ENCODE assay signal across 3 fruit fly cellular contexts in genomic region chr3L:17498952-17499710, dm6.
A peak's percentile ranks its signal among the peaks of the same experiment; 100 is the strongest.
TF ChIP-seq lines count a peak whose summit lies in the region.

No protein-coding gene starts in this region.

- no peak for TF ChIP-seq CTCF in whole organism, embryonic (GFP tag; optimal IDR thresholded peaks at IDR 0.05; lab: Kevin White, UChicago)

TF ChIP-seq in whole organism, embryonic, 481 proteins besides CTCF, POLR2A, EP300 and RAD21:
- no peak for TF ChIP-seq CG33213 (GFP tag; optimal IDR thresholded peaks at IDR 0.05; lab: Kevin White, UChicago)
- peak; percentile 15 for TF ChIP-seq cg (GFP tag; optimal IDR thresholded peaks at IDR 0.05; lab: Kevin White, UChicago)
- TF ChIP-seq D (optimal IDR thresholded peaks at IDR 0.05; lab: Kevin White, UChicago), result no peak
- TF ChIP-seq D (GFP tag; optimal IDR thresholded peaks at IDR 0.05; lab: Kevin White, UChicago), result no peak
- peak; percentile 58; the same call in 1 of the 2 replicates for TF ChIP-seq CG7372 (GFP tag; IDR thresholded peaks at IDR 0.05; lab: Robert Waterston, UW)
- TF ChIP-seq CG16815 (GFP tag; optimal IDR thresholded peaks at IDR 0.05; lab: Kevin White, UChicago), result no peak

TF ChIP-seq in whole organism, prepupa, 60 proteins besides CTCF, POLR2A, EP300 and RAD21:
- no peak for TF ChIP-seq acj6 (GFP tag; optimal IDR thresholded peaks at IDR 0.05; lab: Kevin White, UChicago)
- TF ChIP-seq Eip78C (GFP tag; lab: Kevin White, UChicago), result peak; percentile 30
- TF ChIP-seq svp (GFP tag; lab: Kevin White, UChicago), result no peak
- no peak for TF ChIP-seq topi (GFP tag; optimal IDR thresholded peaks at IDR 0.05; lab: Kevin White, UChicago)
- TF ChIP-seq fd59A (GFP tag; optimal IDR thresholded peaks at IDR 0.05; lab: Kevin White, UChicago), result no peak
- TF ChIP-seq CG6808 (GFP tag; optimal IDR thresholded peaks at IDR 0.05; lab: Kevin White, UChicago), result no peak
- TF ChIP-seq CG7368 (GFP tag; optimal IDR thresholded peaks at IDR 0.05; lab: Kevin White, UChicago), result no peak
- TF ChIP-seq CG6276 (GFP tag; optimal IDR thresholded peaks at IDR 0.05; lab: Kevin White, UChicago), result no peak
- TF ChIP-seq CG16779 (tag; optimal IDR thresholded peaks at IDR 0.05; lab: Kevin White, UChicago), result no peak
- TF ChIP-seq CG8119 (GFP tag; IDR thresholded peaks at IDR 0.05; lab: Robert Waterston, UW), result peak; percentile 50; the same call in 2 of the 3 replicates
- no peak for TF ChIP-seq Sox14 (GFP tag; optimal IDR thresholded peaks at IDR 0.05; lab: Kevin White, UChicago)
- 0 out of 3 replicates have a peak, but pooled peaks have one; percentile 5 for TF ChIP-seq CG6163 (GFP tag; IDR thresholded peaks at IDR 0.05; lab: Robert Waterston, UW)
- no peak for TF ChIP-seq CG8319 (GFP tag; optimal IDR thresholded peaks at IDR 0.05; lab: Kevin White, UChicago)
- TF ChIP-seq Ets21C (GFP tag; optimal IDR thresholded peaks at IDR 0.05; lab: Kevin White, UChicago), result no peak
- TF ChIP-seq fd85E (GFP tag; optimal IDR thresholded peaks at IDR 0.05; lab: Kevin White, UChicago), result no peak
- peak; percentile 6 for TF ChIP-seq Lpt (GFP tag; optimal IDR thresholded peaks at IDR 0.05; lab: Kevin White, UChicago)
- no peak for TF ChIP-seq lz (GFP tag; optimal IDR thresholded peaks at IDR 0.05; lab: Kevin White, UChicago)
- no peak for TF ChIP-seq CG10631 (GFP tag; optimal IDR thresholded peaks at IDR 0.05; lab: Kevin White, UChicago)
- peak; percentile 58 for TF ChIP-seq CG15336 (GFP tag; IDR thresholded peaks at IDR 0.05; lab: Robert Waterston, UW)
- TF ChIP-seq spab (GFP tag; optimal IDR thresholded peaks at IDR 0.05; lab: Kevin White, UChicago), result no peak
- TF ChIP-seq eg (GFP tag; IDR thresholded peaks at IDR 0.05; lab: Robert Waterston, UW), result no peak; the same call in 2 of the 3 replicates
- TF ChIP-seq Hr4 (GFP tag; optimal IDR thresholded peaks at IDR 0.05; lab: Kevin White, UChicago), result peak; percentile 39
- 0 out of 2 replicates have a peak, but pooled peaks have one; percentile 20 for TF ChIP-seq Gug (GFP tag; IDR thresholded peaks at IDR 0.05; lab: Robert Waterston, UW)
- TF ChIP-seq dsx (GFP tag; optimal IDR thresholded peaks at IDR 0.05; lab: Kevin White, UChicago; ENCODE audit: poor library complexity, severe bottlenecking), result no peak
- TF ChIP-seq Hr39 (GFP tag; optimal IDR thresholded peaks at IDR 0.05; lab: Kevin White, UChicago), result no peak
- TF ChIP-seq Eip93F (GFP tag; optimal IDR thresholded peaks at IDR 0.05; lab: Kevin White, UChicago), result no peak
- no peak for TF ChIP-seq CG9139 (GFP tag; optimal IDR thresholded peaks at IDR 0.05; lab: Kevin White, UChicago)
- TF ChIP-seq CG32006 (GFP tag; optimal IDR thresholded peaks at IDR 0.05; lab: Kevin White, UChicago), result peak; percentile 47
- peak; percentile 35 for TF ChIP-seq OdsH (GFP tag; optimal IDR thresholded peaks at IDR 0.05; lab: Kevin White, UChicago)
- peak in 1 of 2 experiments; percentile 9 for TF ChIP-seq ss (GFP tag; optimal IDR thresholded peaks at IDR 0.05; lab: Kevin White, UChicago)
- no peak for TF ChIP-seq Met (GFP tag; optimal IDR thresholded peaks at IDR 0.05; lab: Kevin White, UChicago)
- peak in 1 of 2 experiments; percentile 40 for TF ChIP-seq salr (GFP tag; optimal IDR thresholded peaks at IDR 0.05; lab: Kevin White, UChicago)
- TF ChIP-seq Ets96B (tag; optimal IDR thresholded peaks at IDR 0.05; lab: Kevin White, UChicago), result no peak
- TF ChIP-seq Smox (GFP tag; optimal IDR thresholded peaks at IDR 0.05; lab: Kevin White, UChicago), result no peak
- no peak for TF ChIP-seq esn (GFP tag; optimal IDR thresholded peaks at IDR 0.05; lab: Kevin White, UChicago)
- no peak for TF ChIP-seq CG3032 (tag; optimal IDR thresholded peaks at IDR 0.05; lab: Kevin White, UChicago)
- TF ChIP-seq Blimp-1 (GFP tag; optimal IDR thresholded peaks at IDR 0.05; lab: Kevin White, UChicago), result no peak
- no peak for TF ChIP-seq Eip75B (GFP tag; optimal IDR thresholded peaks at IDR 0.05; lab: Kevin White, UChicago)

TF ChIP-seq in whole organism, pupa, 21 proteins besides CTCF, POLR2A, EP300 and RAD21:
- TF ChIP-seq CG9948 (tag; optimal IDR thresholded peaks at IDR 0.05; lab: Kevin White, UChicago), result no peak
- TF ChIP-seq fd96Ca (GFP tag; IDR thresholded peaks at IDR 0.05; lab: Robert Waterston, UW), result no peak
- TF ChIP-seq Pif1B (GFP tag; optimal IDR thresholded peaks at IDR 0.05; lab: Kevin White, UChicago), result no peak
- no peak for TF ChIP-seq CG17806 (tag; optimal IDR thresholded peaks at IDR 0.05; lab: Kevin White, UChicago)
- TF ChIP-seq Ets98B (GFP tag; IDR thresholded peaks at IDR 0.05; lab: Robert Waterston, UW), result peak; percentile 49; the same call in 1 of the 2 replicates
- peak; percentile 90 for TF ChIP-seq EcR (GFP tag; optimal IDR thresholded peaks at IDR 0.05; lab: Kevin White, UChicago)
- TF ChIP-seq CG34367 (tag; optimal IDR thresholded peaks at IDR 0.05; lab: Kevin White, UChicago), result no peak
- no peak for TF ChIP-seq gl (tag; optimal IDR thresholded peaks at IDR 0.05; lab: Kevin White, UChicago)
- peak; percentile 47; the same call in 1 of the 2 replicates for TF ChIP-seq CG32121 (GFP tag; IDR thresholded peaks at IDR 0.05; lab: Robert Waterston, UW)
- no peak for TF ChIP-seq CG8159 (tag; optimal IDR thresholded peaks at IDR 0.05; lab: Kevin White, UChicago)
- TF ChIP-seq CG8301 (tag; optimal IDR thresholded peaks at IDR 0.05; lab: Kevin White, UChicago), result no peak
- no peak for TF ChIP-seq CG10348 (GFP tag; IDR thresholded peaks at IDR 0.05; lab: Robert Waterston, UW)
- no peak for TF ChIP-seq D1 (tag; optimal IDR thresholded peaks at IDR 0.05; lab: Kevin White, UChicago)
- peak; percentile 23; the same call in 1 of the 2 replicates for TF ChIP-seq CG12605 (GFP tag; IDR thresholded peaks at IDR 0.05; lab: Robert Waterston, UW)
- no peak for TF ChIP-seq Snoo (tag; optimal IDR thresholded peaks at IDR 0.05; lab: Kevin White, UChicago)
- TF ChIP-seq Pif1A (GFP tag; optimal IDR thresholded peaks at IDR 0.05; lab: Kevin White, UChicago), result no peak
- TF ChIP-seq CG14655 (GFP tag; optimal IDR thresholded peaks at IDR 0.05; lab: Kevin White, UChicago), result peak; percentile 40
- no peak for TF ChIP-seq CG15710 (tag; optimal IDR thresholded peaks at IDR 0.05; lab: Kevin White, UChicago)
- no peak for TF ChIP-seq rn (GFP tag; IDR thresholded peaks at IDR 0.05; lab: Robert Waterston, UW)
- no peak for TF ChIP-seq CG13204 (GFP tag; optimal IDR thresholded peaks at IDR 0.05; lab: Kevin White, UChicago)
- no peak; the same call in 2 of the 3 replicates for TF ChIP-seq CG4496 (GFP tag; IDR thresholded peaks at IDR 0.05; lab: Robert Waterston, UW)

Comparison
In these comparisons a context has a peak if more than half of its experiments do, and no peak if none do; other contexts are left out.
1. Of the 7 proteins assayed by ChIP-seq in both whole organism, embryonic and whole organism, prepupa: peak only in whole organism, embryonic: none; only in whole organism, prepupa: Gug and Lpt; in both: none; in neither: 5.